Fruit fly (Drosophila melanogaster) whole organism, adult: ENCODE results near the gene Or71a.

Experiments used
- CG14711 ChIP-seq: fragments of 200-800 bp; sonication (Bioruptor generic); optimal IDR thresholded peaks from 2 replicates; lab custom pipeline; 2018; ENCODE audit warnings: missing biosample characterization, mild to moderate bottlenecking, missing genetic modification characterization, moderate library complexity
- CG7045 ChIP-seq: fragments of 200-800 bp; sonication (Bioruptor generic); optimal IDR thresholded peaks from 2 replicates; lab custom pipeline; 2017; ENCODE audit warnings: missing biosample characterization, mild to moderate bottlenecking, missing genetic modification characterization
- cic ChIP-seq: fragments of 200-800 bp; sonication (Bioruptor generic); optimal IDR thresholded peaks from 2 replicates; lab custom pipeline; 2017; ENCODE audit warnings: missing biosample characterization, mild to moderate bottlenecking, missing genetic modification characterization, moderate library complexity

dm6 chr3L:15035585-15035984 is 42.7 kb downstream of the Or71a start:
- no peak for TF ChIP-seq cic (GFP tag; lab: Kevin White, UChicago)
- TF ChIP-seq CG7045 = no peak
- no peak for TF ChIP-seq CG14711
